Fruit fly (Drosophila melanogaster) Kc167 (cell line): ENCODE measurements around the gene bnb.

Source experiments
- Myc ChIP-seq: fragments of >200 bp; optimal IDR thresholded peaks from 2 replicates; lab custom pipeline; 2017; ENCODE audit warnings: missing external identifiers
- Sin3A ChIP-seq: fragments of >200 bp; optimal IDR thresholded peaks from 2 replicates; lab custom pipeline; 2018; ENCODE audit warnings: missing external identifiers
- h ChIP-seq: fragments of >200 bp; optimal IDR thresholded peaks from 3 replicates; lab custom pipeline; 2018; ENCODE audit warnings: missing external identifiers
- insv ChIP-seq: fragments of >200 bp; optimal IDR thresholded peaks from 3 replicates; lab custom pipeline; 2018; ENCODE audit warnings: missing external identifiers

DNA sequence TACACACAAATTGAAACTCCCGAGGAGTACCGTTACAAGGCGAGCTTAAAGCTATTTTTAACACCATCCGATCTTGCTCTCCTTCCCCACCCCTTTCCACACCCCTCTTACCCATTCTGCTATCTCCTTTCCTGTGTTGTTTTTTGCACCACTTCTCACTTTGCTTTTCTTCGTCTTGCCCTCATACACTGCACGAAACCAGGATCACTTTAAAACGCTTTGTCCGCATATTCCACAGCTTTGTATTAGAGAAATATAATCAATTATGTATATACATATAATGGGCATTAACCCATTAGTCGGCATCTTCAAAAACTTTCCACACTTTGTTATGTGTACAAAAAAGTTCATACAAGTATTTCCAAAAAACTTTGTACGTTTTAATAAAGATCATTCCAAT is 38.0 kb upstream of the bnb start:
- TF ChIP-seq h (lab: Kevin White, UChicago) (no peak), Sin3A (lab: Kevin White, UChicago) (no peak), insv (lab: Kevin White, UChicago) (no peak), Myc (no peak)
